Fruit fly (Drosophila melanogaster): ENCODE measurements around the gene Cpr62Bc.

Gene Cpr62Bc

dm6 chr3L:1802802-1803201 is 39.1 kb downstream of the Cpr62Bc start, which contains the start of the genes JTBR and CG42676:
TSS of gene JTBR (minus strand) at chr3L:1802856.
TSS of gene CG42676 (plus strand) at chr3L:1803107.
- no peak for TF ChIP-seq fd96Ca (GFP tag; IDR thresholded peaks at IDR 0.05)
- TF ChIP-seq CG8301 (tag; optimal IDR thresholded peaks at IDR 0.05), result no peak
- TF ChIP-seq CG9948 (tag; optimal IDR thresholded peaks at IDR 0.05), result no peak
- TF ChIP-seq EcR (GFP tag; optimal IDR thresholded peaks at IDR 0.05), result peak; percentile 5
- no peak for TF ChIP-seq CG34367 (tag; optimal IDR thresholded peaks at IDR 0.05)
- TF ChIP-seq Ets98B (GFP tag; IDR thresholded peaks at IDR 0.05), result no peak
- TF ChIP-seq CG14655 (GFP tag; optimal IDR thresholded peaks at IDR 0.05), result no peak
- TF ChIP-seq Pif1A (GFP tag; optimal IDR thresholded peaks at IDR 0.05), result no peak
- no peak for TF ChIP-seq Snoo (tag; optimal IDR thresholded peaks at IDR 0.05)

dm6 chr3L:1798649-1799048 is 43.2 kb downstream of the Cpr62Bc start, which contains the start of gene Patj:
TSS of gene Patj (plus strand) at chr3L:1798803.
- no peak for TF ChIP-seq CG8301 (tag; optimal IDR thresholded peaks at IDR 0.05)
- TF ChIP-seq Ets98B (GFP tag; IDR thresholded peaks at IDR 0.05), result no peak
- no peak for TF ChIP-seq CG34367 (tag; optimal IDR thresholded peaks at IDR 0.05)
- no peak for TF ChIP-seq fd96Ca (GFP tag; IDR thresholded peaks at IDR 0.05)
- TF ChIP-seq rn (GFP tag; IDR thresholded peaks at IDR 0.05), result no peak
- no peak for TF ChIP-seq CG4496 (GFP tag; IDR thresholded peaks at IDR 0.05)
- peak; percentile 17 for TF ChIP-seq EcR (GFP tag; optimal IDR thresholded peaks at IDR 0.05)
- no peak for TF ChIP-seq Snoo (tag; optimal IDR thresholded peaks at IDR 0.05)

- TF ChIP-seq Pif1B (GFP tag; optimal IDR thresholded peaks at IDR 0.05) (no peak), CG10348 (GFP tag; IDR thresholded peaks at IDR 0.05) (no peak), CG17806 (tag; optimal IDR thresholded peaks at IDR 0.05) (no peak), CG14655 (GFP tag; optimal IDR thresholded peaks at IDR 0.05) (no peak), CG34367 (tag; optimal IDR thresholded peaks at IDR 0.05) (no peak), gl (tag; optimal IDR thresholded peaks at IDR 0.05) (no peak), CG4496 (GFP tag; IDR thresholded peaks at IDR 0.05) (no peak), Ets98B (GFP tag; IDR thresholded peaks at IDR 0.05) (no peak), D1 (tag; optimal IDR thresholded peaks at IDR 0.05) (no peak), CG9948 (tag; optimal IDR thresholded peaks at IDR 0.05) (no peak), CG12605 (GFP tag; IDR thresholded peaks at IDR 0.05) (no peak), Pif1A (GFP tag; optimal IDR thresholded peaks at IDR 0.05) (no peak), CG8159 (tag; optimal IDR thresholded peaks at IDR 0.05) (no peak)
Observed at dm6 chr3L:1797005-1797404, 44.9 kb downstream of the Cpr62Bc start, which contains the start of gene CG12020. TSS of gene CG12020 (plus strand) at chr3L:1797305.

dm6 chr3L:1794943-1795696 is 46.8 kb downstream of the Cpr62Bc start, which contains the start of the genes alpha-Spec, dlt and Cdc37:
TSS of gene alpha-Spec (minus strand) at chr3L:1795328.
TSS of gene dlt (minus strand) at chr3L:1795328.
TSS of gene Cdc37 (plus strand) at chr3L:1795392.
- no peak for TF ChIP-seq CG8301 (tag; optimal IDR thresholded peaks at IDR 0.05)
- no peak for TF ChIP-seq CG13204 (GFP tag; optimal IDR thresholded peaks at IDR 0.05)
- no peak for TF ChIP-seq Pif1B (GFP tag; optimal IDR thresholded peaks at IDR 0.05)
- TF ChIP-seq Pif1A (GFP tag; optimal IDR thresholded peaks at IDR 0.05), result no peak
- peak; percentile 18 for TF ChIP-seq CG15710 (tag; optimal IDR thresholded peaks at IDR 0.05)
- TF ChIP-seq Ets98B (GFP tag; IDR thresholded peaks at IDR 0.05), result no peak
- TF ChIP-seq CG9948 (tag; optimal IDR thresholded peaks at IDR 0.05), result peak; percentile 17
- TF ChIP-seq EcR (GFP tag; optimal IDR thresholded peaks at IDR 0.05), result peak; percentile 57
- TF ChIP-seq CG4496 (GFP tag; IDR thresholded peaks at IDR 0.05), result no peak; the same call in 2 of the 3 replicates
- peak; percentile 48 for TF ChIP-seq CG8159 (tag; optimal IDR thresholded peaks at IDR 0.05)
- peak; percentile 28 for TF ChIP-seq Snoo (tag; optimal IDR thresholded peaks at IDR 0.05)
- no peak for TF ChIP-seq rn (GFP tag; IDR thresholded peaks at IDR 0.05)
- peak; percentile 33 for TF ChIP-seq gl (tag; optimal IDR thresholded peaks at IDR 0.05)
- no peak for TF ChIP-seq D1 (tag; optimal IDR thresholded peaks at IDR 0.05)
- TF ChIP-seq fd96Ca (GFP tag; IDR thresholded peaks at IDR 0.05), result 0 out of 3 replicates have a peak, but pooled peaks have one; percentile 4
- TF ChIP-seq CG17806 (tag; optimal IDR thresholded peaks at IDR 0.05), result peak; percentile 31
- TF ChIP-seq CG32121 (GFP tag; IDR thresholded peaks at IDR 0.05), result no peak
- TF ChIP-seq CG34367 (tag; optimal IDR thresholded peaks at IDR 0.05), result no peak
- no peak for TF ChIP-seq CG14655 (GFP tag; optimal IDR thresholded peaks at IDR 0.05)
- TF ChIP-seq CG10348 (GFP tag; IDR thresholded peaks at IDR 0.05), result no peak
- peak; percentile 60 for TF ChIP-seq CG12605 (GFP tag; IDR thresholded peaks at IDR 0.05)

- TF ChIP-seq CG4496 (GFP tag; IDR thresholded peaks at IDR 0.05) (peak; percentile 30; the same call in 1 of the 3 replicates), CG34367 (tag; optimal IDR thresholded peaks at IDR 0.05) (no peak), Pif1B (GFP tag; optimal IDR thresholded peaks at IDR 0.05) (no peak), CG14655 (GFP tag; optimal IDR thresholded peaks at IDR 0.05) (no peak), CG8159 (tag; optimal IDR thresholded peaks at IDR 0.05) (no peak), CG32121 (GFP tag; IDR thresholded peaks at IDR 0.05) (peak; percentile 9; the same call in 1 of the 2 replicates), CG15710 (tag; optimal IDR thresholded peaks at IDR 0.05) (no peak), fd96Ca (GFP tag; IDR thresholded peaks at IDR 0.05) (peak; percentile 20; the same call in 1 of the 3 replicates), Snoo (tag; optimal IDR thresholded peaks at IDR 0.05) (no peak), CG10348 (GFP tag; IDR thresholded peaks at IDR 0.05) (no peak), CG9948 (tag; optimal IDR thresholded peaks at IDR 0.05) (no peak), CG17806 (tag; optimal IDR thresholded peaks at IDR 0.05) (no peak), D1 (tag; optimal IDR thresholded peaks at IDR 0.05) (no peak), Pif1A (GFP tag; optimal IDR thresholded peaks at IDR 0.05) (no peak), rn (GFP tag; IDR thresholded peaks at IDR 0.05) (0 out of 2 replicates have a peak, but pooled peaks have one; percentile 17), EcR (GFP tag; optimal IDR thresholded peaks at IDR 0.05) (peak; percentile 64), Ets98B (GFP tag; IDR thresholded peaks at IDR 0.05) (no peak; the same call in 1 of the 2 replicates), CG12605 (GFP tag; IDR thresholded peaks at IDR 0.05) (peak; percentile 50; the same call in 1 of the 2 replicates), CG13204 (GFP tag; optimal IDR thresholded peaks at IDR 0.05) (no peak)
Observed at dm6 chr3L:1794164-1794942, 47.5 kb downstream of the Cpr62Bc start.

Measured in whole organism, pupa.